Worm (Caenorhabditis elegans): Measurements from ENCODE around the gene ZK856.16.
A peak's percentile ranks its signal among the peaks of the same experiment; 100 is the strongest.

The ZK856.16 gene

DNA sequence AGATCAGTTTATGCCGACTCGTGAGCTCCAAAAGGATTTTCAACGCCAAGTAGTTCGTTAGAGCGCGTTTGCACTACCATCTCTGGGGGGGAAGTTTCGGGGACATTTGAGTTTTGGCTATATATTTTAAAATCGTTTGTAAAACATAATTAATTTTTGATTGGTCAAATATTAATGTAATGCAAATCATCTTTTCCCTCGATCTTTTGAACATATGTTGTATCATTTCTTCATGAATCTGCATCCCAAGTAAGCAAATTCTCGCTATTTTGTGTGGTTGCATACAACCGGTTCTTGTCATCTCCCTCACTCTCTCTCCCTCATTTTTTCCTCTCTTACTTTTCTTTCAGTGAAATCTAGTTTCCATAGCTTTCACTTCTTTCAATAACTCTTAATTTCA, 27.2 kb downstream of the ZK856.16 start (continued):
- no peak for TF ChIP-seq ceh-45 (GFP tag; IDR thresholded peaks at IDR 0.05)
- TF ChIP-seq C08G9.2 (tag; optimal IDR thresholded peaks at IDR 0.05): peak; percentile 77
- no peak for TF ChIP-seq sox-4 (tag; optimal IDR thresholded peaks at IDR 0.05)
- no peak for TF ChIP-seq pros-1 (tag; optimal IDR thresholded peaks at IDR 0.05)
- peak; percentile 52 for TF ChIP-seq hlh-8 (tag; optimal IDR thresholded peaks at IDR 0.05)
- TF ChIP-seq hlh-30 (tag; optimal IDR thresholded peaks at IDR 0.05; ENCODE audit: insufficient read depth): no peak
- no peak for TF ChIP-seq pag-3 (tag; optimal IDR thresholded peaks at IDR 0.05; ENCODE audit: borderline replicate concordance)
- no peak for TF ChIP-seq elt-4 (tag; optimal IDR thresholded peaks at IDR 0.05)
- no peak for TF ChIP-seq nhr-11 (tag; optimal IDR thresholded peaks at IDR 0.05)
- TF ChIP-seq ets-4 (tag; optimal IDR thresholded peaks at IDR 0.05): peak; percentile 73
- TF ChIP-seq nfya-1 (tag; optimal IDR thresholded peaks at IDR 0.05): peak; percentile 31
- TF ChIP-seq pqm-1 (tag; optimal IDR thresholded peaks at IDR 0.05): no peak
- no peak for TF ChIP-seq nhr-232 (tag; optimal IDR thresholded peaks at IDR 0.05)
- no peak for TF ChIP-seq fkh-10 (GFP tag; optimal IDR thresholded peaks at IDR 0.05)
- peak; percentile 67 for TF ChIP-seq F13H6.1 (tag; optimal IDR thresholded peaks at IDR 0.05)
- TF ChIP-seq pax-1 (tag; optimal IDR thresholded peaks at IDR 0.05): no peak
- TF ChIP-seq C38D4.7 (GFP tag; optimal IDR thresholded peaks at IDR 0.05): no peak
- peak; percentile 85 for TF ChIP-seq ref-2 (tag; optimal IDR thresholded peaks at IDR 0.05)
- no peak for TF ChIP-seq unc-55 (GFP tag; optimal IDR thresholded peaks at IDR 0.05)
- TF ChIP-seq ztf-16 (tag; optimal IDR thresholded peaks at IDR 0.05): no peak
- no peak for TF ChIP-seq ceh-6 (GFP tag; optimal IDR thresholded peaks at IDR 0.05)
- TF ChIP-seq tbx-2 (tag; optimal IDR thresholded peaks at IDR 0.05): peak; percentile 75
- no peak for TF ChIP-seq unc-3 (GFP tag; conservative IDR thresholded peaks at IDR 0.05)
- TF ChIP-seq unc-3 (tag; optimal IDR thresholded peaks at IDR 0.05): no peak
- TF ChIP-seq pat-9 (tag; optimal IDR thresholded peaks at IDR 0.05): no peak
- no peak for TF ChIP-seq hlh-15 (tag; optimal IDR thresholded peaks at IDR 0.05)
- no peak for TF ChIP-seq lin-11 (tag; optimal IDR thresholded peaks at IDR 0.05)
- TF ChIP-seq ceh-9 (tag; optimal IDR thresholded peaks at IDR 0.05): no peak
- TF ChIP-seq K02D7.2 (tag; optimal IDR thresholded peaks at IDR 0.05): no peak
- no peak for TF ChIP-seq hlh-13 (GFP tag; optimal IDR thresholded peaks at IDR 0.05)
- peak; percentile 37 for TF ChIP-seq ceh-48 (tag; optimal IDR thresholded peaks at IDR 0.05)
- TF ChIP-seq eyg-1 (tag; optimal IDR thresholded peaks at IDR 0.05): no peak
- TF ChIP-seq K09A11.1 (tag; optimal IDR thresholded peaks at IDR 0.05; ENCODE audit: insufficient read depth): no peak
- no peak for TF ChIP-seq npax-4 (tag; optimal IDR thresholded peaks at IDR 0.05)
- TF ChIP-seq dve-1 (tag; optimal IDR thresholded peaks at IDR 0.05): no peak
- no peak for TF ChIP-seq gmeb-2 (tag; optimal IDR thresholded peaks at IDR 0.05)
- no peak for TF ChIP-seq lim-6 (tag; optimal IDR thresholded peaks at IDR 0.05)
- TF ChIP-seq T23F11.4 (GFP tag; optimal IDR thresholded peaks at IDR 0.05): no peak
- TF ChIP-seq fax-1 (tag; optimal IDR thresholded peaks at IDR 0.05): peak; percentile 39
- TF ChIP-seq madf-2 (tag; optimal IDR thresholded peaks at IDR 0.05): no peak
- TF ChIP-seq zip-5 (tag; optimal IDR thresholded peaks at IDR 0.05): peak; percentile 52
- no peak for TF ChIP-seq ceh-19 (GFP tag; optimal IDR thresholded peaks at IDR 0.05)
- TF ChIP-seq mec-3 (tag; optimal IDR thresholded peaks at IDR 0.05; ENCODE audit: borderline replicate concordance): no peak
- no peak for TF ChIP-seq hlh-6 (tag; optimal IDR thresholded peaks at IDR 0.05)
- TF ChIP-seq ama-1 (optimal IDR thresholded peaks at IDR 0.05): no peak
- TF ChIP-seq unc-42 (tag; optimal IDR thresholded peaks at IDR 0.05): peak; percentile 19
- TF ChIP-seq ceh-24 (tag; optimal IDR thresholded peaks at IDR 0.05): no peak
- no peak for TF ChIP-seq syd-9 (tag; optimal IDR thresholded peaks at IDR 0.05)
- no peak for TF ChIP-seq pha-4 (tag; optimal IDR thresholded peaks at IDR 0.05)
- TF ChIP-seq ceh-2 (tag; optimal IDR thresholded peaks at IDR 0.05): peak; percentile 63
- TF ChIP-seq ceh-34 (tag; optimal IDR thresholded peaks at IDR 0.05): peak; percentile 67
